Worm (Caenorhabditis elegans): Measurements from ENCODE around the gene R10E9.4.

ce11 chrIII:4015382-4015986 lies 42.9 kb upstream of the R10E9.4 start:
- TF ChIP-seq snpc-4 (tag; optimal IDR thresholded peaks at IDR 0.05) (no peak), zag-1 (tag; optimal IDR thresholded peaks at IDR 0.05) (no peak), R02D3.7 (tag; optimal IDR thresholded peaks at IDR 0.05) (no peak), nhr-237 (tag; optimal IDR thresholded peaks at IDR 0.05) (peak; percentile 33), ama-1 (optimal IDR thresholded peaks at IDR 0.05) (no peak), lsy-2 (tag; optimal IDR thresholded peaks at IDR 0.05) (peak in 1 of 2 experiments; percentile 43), nhr-25 (tag; optimal IDR thresholded peaks at IDR 0.05) (peak; percentile 70), nhr-23 (tag; optimal IDR thresholded peaks at IDR 0.05) (no peak), mdl-1 (tag; optimal IDR thresholded peaks at IDR 0.05) (no peak)

Data from whole organism, L2 larva.